Fruit fly (Drosophila melanogaster): ENCODE results near the gene PIG-P.

Gene PIG-P

DNA sequence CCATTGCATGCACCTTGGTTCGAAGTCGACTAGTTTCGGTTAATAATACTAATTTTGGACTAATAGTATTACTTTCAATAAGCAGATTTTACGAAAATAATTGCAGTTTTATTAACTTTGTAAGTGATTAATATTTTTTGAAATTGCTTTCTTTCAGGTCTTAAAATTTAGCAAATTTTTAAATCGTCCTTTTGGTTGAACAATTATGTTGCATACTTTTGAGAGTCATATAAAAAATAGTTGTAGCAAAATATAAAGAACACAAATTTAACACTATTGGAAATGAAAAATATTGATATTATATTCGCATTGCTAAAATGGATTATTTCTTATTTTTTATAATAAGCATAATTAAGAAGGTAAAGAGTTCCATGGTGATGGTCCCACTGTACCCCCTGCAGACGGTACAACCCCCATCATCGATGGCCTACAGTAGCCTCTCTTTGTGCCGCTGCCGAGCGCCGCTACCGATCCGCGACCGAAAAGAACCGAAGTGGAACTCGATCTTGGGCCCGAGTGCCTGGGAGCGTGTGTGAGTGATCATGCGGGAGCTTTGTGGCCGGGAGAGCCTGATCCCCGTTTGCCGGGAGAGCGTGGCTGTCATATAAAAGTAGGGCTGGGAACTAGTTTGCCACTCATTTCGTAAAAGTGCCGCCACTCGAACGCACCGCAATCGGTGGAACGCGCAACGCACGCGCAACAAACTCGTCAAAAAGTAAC lies 36.7 kb downstream of the PIG-P start (continued):
- TF ChIP-seq Mad (GFP tag; optimal IDR thresholded peaks at IDR 0.05) (peak; percentile 78), HmgD (GFP tag; optimal IDR thresholded peaks at IDR 0.05) (no peak), klu (GFP tag; IDR thresholded peaks at IDR 0.05) (peak; percentile 81), CG12659 (GFP tag; optimal IDR thresholded peaks at IDR 0.05) (peak; percentile 97), ewg (GFP tag; optimal IDR thresholded peaks at IDR 0.05) (peak; percentile 88), CG11456 (GFP tag; IDR thresholded peaks at IDR 0.05) (peak; percentile 24; the same call in 1 of the 3 replicates), CG6272 (GFP tag; IDR thresholded peaks at IDR 0.05) (0 out of 2 replicates have a peak, but pooled peaks have one; percentile 46), Fer1 (GFP tag; optimal IDR thresholded peaks at IDR 0.05) (peak; percentile 86), hth (optimal IDR thresholded peaks at IDR 0.05) (no peak), CG11696 (GFP tag; IDR thresholded peaks at IDR 0.05) (no peak; the same call in 1 of the 2 replicates), CG10267 (tag; optimal IDR thresholded peaks at IDR 0.05) (peak; percentile 93), gro (GFP tag; optimal IDR thresholded peaks at IDR 0.05) (peak; percentile 29), Hr78 (GFP tag; optimal IDR thresholded peaks at IDR 0.05) (peak in 1 of 2 experiments; percentile 55), tx (GFP tag; optimal IDR thresholded peaks at IDR 0.05) (peak; percentile 76), hbn (GFP tag; IDR thresholded peaks at IDR 0.05; ENCODE audit: partially characterized antibody) (no peak), wek (GFP tag; optimal IDR thresholded peaks at IDR 0.05) (no peak), slp2 (GFP tag; optimal IDR thresholded peaks at IDR 0.05) (peak; percentile 75), CG15073 (GFP tag; optimal IDR thresholded peaks at IDR 0.05) (peak; percentile 64), wdn (GFP tag; IDR thresholded peaks at IDR 0.05) (peak; percentile 70), Nf-YA (GFP tag; IDR thresholded peaks at IDR 0.05) (no peak), aop (GFP tag; IDR thresholded peaks at IDR 0.05) (peak; percentile 29; the same call in 1 of the 2 replicates), eyg (GFP tag; optimal IDR thresholded peaks at IDR 0.05) (peak; percentile 50), chm (GFP tag; IDR thresholded peaks at IDR 0.05) (no peak), Dip3 (GFP tag; optimal IDR thresholded peaks at IDR 0.05) (peak; percentile 54)

DNA sequence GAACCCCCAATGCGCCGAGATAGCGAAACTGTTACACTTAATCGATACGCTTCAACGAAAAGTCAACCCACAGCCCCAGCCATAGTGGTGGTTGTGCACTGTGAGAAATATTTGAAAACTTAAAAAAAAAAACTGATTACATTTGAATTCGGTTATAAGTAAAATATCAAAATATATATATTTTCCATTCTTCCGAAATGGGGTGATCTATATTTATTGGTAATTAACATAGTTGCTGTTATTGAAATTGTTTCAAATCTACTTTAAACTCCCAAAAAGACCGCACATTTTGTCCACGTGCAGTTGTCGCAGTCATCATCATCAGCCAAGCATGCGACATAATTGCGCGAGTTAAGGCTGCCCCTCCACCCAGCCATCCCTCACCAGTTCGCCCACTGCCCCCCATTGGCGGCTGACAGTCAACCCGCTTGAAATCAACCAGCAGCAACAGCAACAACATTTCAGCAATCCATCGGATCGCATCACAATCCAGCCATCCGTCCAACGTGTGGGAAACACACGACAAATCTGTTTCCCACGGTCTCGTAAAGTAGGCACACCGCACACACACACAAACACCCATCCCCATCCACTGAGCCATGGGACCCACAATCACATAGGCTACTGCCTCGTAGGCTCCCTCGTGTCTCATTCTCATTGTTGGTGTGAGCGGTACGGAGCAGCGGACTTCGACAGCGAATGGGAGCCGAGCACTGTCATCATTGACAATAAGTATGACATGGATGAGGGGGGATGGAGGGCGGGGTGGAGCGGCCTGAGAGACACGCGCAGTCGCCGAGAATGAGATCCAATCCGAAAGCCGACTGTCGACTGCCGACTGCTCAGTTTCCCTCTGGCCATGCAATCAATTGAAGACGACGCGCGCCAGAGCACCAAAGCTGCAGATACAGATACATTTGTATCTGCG lies 37.5 kb downstream of the PIG-P start:
- peak; percentile 82 for TF ChIP-seq CG8478 (optimal IDR thresholded peaks at IDR 0.05)
- no peak for TF ChIP-seq pb (GFP tag; optimal IDR thresholded peaks at IDR 0.05)
- TF ChIP-seq CG12236 (GFP tag; optimal IDR thresholded peaks at IDR 0.05) = no peak
- TF ChIP-seq CG11723 (GFP tag; optimal IDR thresholded peaks at IDR 0.05) = peak; percentile 28
- no peak for TF ChIP-seq cas (GFP tag; IDR thresholded peaks at IDR 0.05)
- no peak for TF ChIP-seq tna (GFP tag; IDR thresholded peaks at IDR 0.05; ENCODE audit: partially characterized antibody)
- peak; percentile 82 for TF ChIP-seq CG2678 (tag; optimal IDR thresholded peaks at IDR 0.05)
- TF ChIP-seq sens-2 (GFP tag; IDR thresholded peaks at IDR 0.05) = 0 out of 2 replicates have a peak, but pooled peaks have one; percentile 35
- peak; percentile 65; the same call in 2 of the 3 replicates for TF ChIP-seq sr (GFP tag; IDR thresholded peaks at IDR 0.05)
- TF ChIP-seq Fer3 (tag; optimal IDR thresholded peaks at IDR 0.05) = peak; percentile 47
- TF ChIP-seq CG10543 (GFP tag; optimal IDR thresholded peaks at IDR 0.05) = peak; percentile 91
- TF ChIP-seq oc (tag; optimal IDR thresholded peaks at IDR 0.05) = no peak
- peak; percentile 88 for TF ChIP-seq Adf1 (GFP tag; IDR thresholded peaks at IDR 0.05)
- TF ChIP-seq corto (GFP tag; optimal IDR thresholded peaks at IDR 0.05) = no peak
- TF ChIP-seq hth (optimal IDR thresholded peaks at IDR 0.05) = no peak
- no peak for TF ChIP-seq eve (GFP tag; optimal IDR thresholded peaks at IDR 0.05)
- peak; percentile 66 for TF ChIP-seq nmo (GFP tag; optimal IDR thresholded peaks at IDR 0.05)
- peak; percentile 84 for TF ChIP-seq unpg (GFP tag; optimal IDR thresholded peaks at IDR 0.05)
- TF ChIP-seq Sin3A (optimal IDR thresholded peaks at IDR 0.05) = no peak
- no peak for TF ChIP-seq CG7963 (GFP tag; IDR thresholded peaks at IDR 0.05; ENCODE audit: partially characterized antibody)
- TF ChIP-seq dati (GFP tag; IDR thresholded peaks at IDR 0.05) = no peak; the same call in 1 of the 2 replicates
- TF ChIP-seq Atf-2 (GFP tag; optimal IDR thresholded peaks at IDR 0.05) = no peak
- peak; percentile 99 for TF ChIP-seq Deaf1 (tag; optimal IDR thresholded peaks at IDR 0.05)
- TF ChIP-seq Hand (GFP tag; optimal IDR thresholded peaks at IDR 0.05) = no peak
- peak; percentile 71 for TF ChIP-seq CG3281 (GFP tag; optimal IDR thresholded peaks at IDR 0.05)
- TF ChIP-seq eyg (GFP tag; optimal IDR thresholded peaks at IDR 0.05) = no peak

Data from whole organism, embryonic.